Fruit fly (Drosophila melanogaster) whole organism, prepupa: ENCODE results near the gene CG6083.
A peak's percentile ranks its signal among the peaks of the same experiment; 100 is the strongest.

Source experiments
- Blimp-1 ChIP-seq: fragments of 200-800 bp; sonication (Bioruptor generic); optimal IDR thresholded peaks from 3 replicates; lab custom pipeline; 2017; ENCODE audit warnings: missing biosample characterization, missing genetic modification characterization, mild to moderate bottlenecking, moderate library complexity, missing genetic modification reagents
- CG10631 ChIP-seq: fragments of 200-800 bp; sonication (Bioruptor generic); optimal IDR thresholded peaks from 2 replicates; lab custom pipeline; 2016; ENCODE audit warnings: missing biosample characterization, missing genetic modification characterization
- CG10669 ChIP-seq: fragments of 200-800 bp; sonication (Bioruptor generic); optimal IDR thresholded peaks from 3 replicates; lab custom pipeline; 2018; ENCODE audit warnings: missing biosample characterization, mild to moderate bottlenecking, missing genetic modification characterization, moderate library complexity
- CG11294 ChIP-seq: fragments of 200-800 bp; sonication (Bioruptor generic); IDR thresholded peaks from 2 replicates; pipeline ENCODE4 v1.3.6; 2022; ENCODE audit warnings: missing biosample characterization, missing genetic modification characterization
- CG11902 ChIP-seq: fragments of 200-800 bp; sonication (Bioruptor generic); optimal IDR thresholded peaks from 3 replicates; lab custom pipeline; 2016; ENCODE audit warnings: missing biosample characterization, missing genetic modification characterization
- CG15336 ChIP-seq: fragments of 200-800 bp; sonication (Bioruptor generic); IDR thresholded peaks from 2 replicates; pipeline ENCODE4 v1.3.6; 2022; ENCODE audit warnings: missing biosample characterization, missing genetic modification characterization
- CG1621 ChIP-seq: fragments of 200-800 bp; sonication (Bioruptor generic); optimal IDR thresholded peaks from 3 replicates; lab custom pipeline; 2018; ENCODE audit warnings: missing biosample characterization, mild to moderate bottlenecking, missing genetic modification characterization
- CG16779 ChIP-seq: fragments of 200-800 bp; sonication (Bioruptor generic); optimal IDR thresholded peaks from 3 replicates; lab custom pipeline; 2017; ENCODE audit warnings: missing biosample characterization, mild to moderate bottlenecking, missing genetic modification characterization
- CG3032 ChIP-seq: fragments of 200-800 bp; optimal IDR thresholded peaks from 2 replicates; lab custom pipeline; 2019; ENCODE audit warnings: missing biosample characterization, mild to moderate bottlenecking, missing genetic modification characterization, moderate library complexity
- CG31627 ChIP-seq: fragments of 200-800 bp; sonication (Bioruptor generic); optimal IDR thresholded peaks from 3 replicates; lab custom pipeline; 2016; ENCODE audit warnings: missing biosample characterization, missing genetic modification characterization
- CG3919 ChIP-seq: fragments of 200-800 bp; sonication (Bioruptor generic); optimal IDR thresholded peaks from 3 replicates; lab custom pipeline; 2016; ENCODE audit warnings: missing biosample characterization, missing genetic modification characterization
- CG6163 ChIP-seq: fragments of 200-800 bp; sonication (Bioruptor generic); IDR thresholded peaks from 3 replicates; pipeline ENCODE4 v1.3.6; 2022; ENCODE audit warnings: missing biosample characterization, missing genetic modification characterization
- CG6792 ChIP-seq: fragments of 200-800 bp; sonication (Bioruptor generic); optimal IDR thresholded peaks from 3 replicates; lab custom pipeline; 2016; ENCODE audit warnings: missing biosample characterization, missing genetic modification characterization
- CG6808 ChIP-seq: fragments of 200-800 bp; sonication (Bioruptor generic); optimal IDR thresholded peaks from 3 replicates; lab custom pipeline; 2017; ENCODE audit warnings: missing biosample characterization, missing genetic modification characterization, mild to moderate bottlenecking, moderate library complexity, missing genetic modification reagents
- CG6854 ChIP-seq: fragments of 200-800 bp; sonication (Bioruptor generic); optimal IDR thresholded peaks from 2 replicates; lab custom pipeline; 2017; ENCODE audit warnings: missing biosample characterization, mild to moderate bottlenecking, missing genetic modification characterization
- CG7368 ChIP-seq: fragments of 200-800 bp; sonication (Bioruptor generic); optimal IDR thresholded peaks from 3 replicates; lab custom pipeline; 2016; ENCODE audit warnings: missing biosample characterization, missing genetic modification characterization
- CG8119 ChIP-seq: fragments of 200-800 bp; sonication (Bioruptor generic); IDR thresholded peaks from 3 replicates; pipeline ENCODE4 v1.3.6; 2022; ENCODE audit warnings: missing biosample characterization, missing genetic modification characterization
- CG8632 ChIP-seq: fragments of 200-800 bp; sonication (Bioruptor generic); optimal IDR thresholded peaks from 3 replicates; lab custom pipeline; 2016; ENCODE audit warnings: missing biosample characterization, missing genetic modification characterization
- CG9139 ChIP-seq: fragments of 200-800 bp; sonication (Bioruptor generic); optimal IDR thresholded peaks from 3 replicates; lab custom pipeline; 2017; ENCODE audit warnings: missing biosample characterization, mild to moderate bottlenecking, missing genetic modification characterization
- Eip78C ChIP-seq: fragments of 200-800 bp; sonication (Bioruptor generic); peaks from one replicate; lab custom pipeline; 2016; ENCODE audit warnings: missing biosample characterization, missing genetic modification characterization
- Eip93F ChIP-seq: fragments of 200-800 bp; sonication (Bioruptor generic); optimal IDR thresholded peaks from 2 replicates; lab custom pipeline; 2016; ENCODE audit warnings: missing biosample characterization, mild to moderate bottlenecking, missing genetic modification characterization
- Ets21C ChIP-seq: fragments of 200-800 bp; sonication (Bioruptor generic); optimal IDR thresholded peaks from 3 replicates; lab custom pipeline; 2016; ENCODE audit warnings: missing biosample characterization, missing genetic modification characterization
- Ets96B ChIP-seq: fragments of 200-800 bp; optimal IDR thresholded peaks from 2 replicates; lab custom pipeline; 2019; ENCODE audit warnings: missing biosample characterization, mild to moderate bottlenecking, missing genetic modification characterization, moderate library complexity
- Gug ChIP-seq: fragments of 200-800 bp; sonication (Bioruptor generic); IDR thresholded peaks from 2 replicates; pipeline ENCODE4 v1.3.6; 2022; ENCODE audit warnings: missing biosample characterization, missing genetic modification characterization
- Hr38 ChIP-seq: sonication (Bioruptor generic); optimal IDR thresholded peaks from 2 replicates; lab custom pipeline; 2016; ENCODE audit warnings: missing biosample characterization, missing genetic modification characterization
- Hr39 ChIP-seq: fragments of 200-800 bp; sonication (Bioruptor generic); optimal IDR thresholded peaks from 2 replicates; lab custom pipeline; 2016; ENCODE audit warnings: missing biosample characterization, missing genetic modification characterization
- Hr4 ChIP-seq: fragments of 200-800 bp; sonication (Bioruptor generic); optimal IDR thresholded peaks from 3 replicates; lab custom pipeline; 2016; ENCODE audit warnings: missing biosample characterization, missing genetic modification characterization
- Lpt ChIP-seq: fragments of 200-800 bp; sonication (Bioruptor generic); optimal IDR thresholded peaks from 3 replicates; lab custom pipeline; 2016; ENCODE audit warnings: missing biosample characterization, missing genetic modification characterization
- Met ChIP-seq: fragments of 200-800 bp; sonication (Bioruptor generic); optimal IDR thresholded peaks from 3 replicates; lab custom pipeline; 2016; ENCODE audit warnings: missing biosample characterization, missing genetic modification characterization
- OdsH ChIP-seq: fragments of 200-800 bp; sonication (Bioruptor generic); optimal IDR thresholded peaks from 3 replicates; lab custom pipeline; 2016; ENCODE audit warnings: missing biosample characterization, missing genetic modification characterization
- Sox102F ChIP-seq: fragments of 200-800 bp; sonication (Bioruptor generic); optimal IDR thresholded peaks from 2 replicates; lab custom pipeline; 2016; ENCODE audit warnings: missing biosample characterization, mild to moderate bottlenecking, missing genetic modification characterization
- Sox15 ChIP-seq: fragments of 200-800 bp; sonication (Bioruptor generic); optimal IDR thresholded peaks from 3 replicates; lab custom pipeline; 2016; ENCODE audit warnings: missing biosample characterization, missing genetic modification characterization
- achi ChIP-seq: fragments of 200-800 bp; sonication (Bioruptor generic); optimal IDR thresholded peaks from 3 replicates; lab custom pipeline; 2016; ENCODE audit warnings: missing biosample characterization, missing genetic modification characterization
- acj6 ChIP-seq: fragments of 200-800 bp; sonication (Bioruptor generic); optimal IDR thresholded peaks from 3 replicates; lab custom pipeline; 2016; ENCODE audit warnings: missing biosample characterization, missing genetic modification characterization
- dac ChIP-seq: fragments of 200-800 bp; sonication (Bioruptor generic); optimal IDR thresholded peaks from 2 replicates; lab custom pipeline; 2017; ENCODE audit warnings: missing biosample characterization, mild to moderate bottlenecking, missing genetic modification characterization
- eg ChIP-seq: fragments of 200-800 bp; sonication (Bioruptor generic); IDR thresholded peaks from 3 replicates; pipeline ENCODE4 v1.3.6; 2022; ENCODE audit warnings: missing biosample characterization, missing genetic modification characterization
- esn ChIP-seq: fragments of 200-800 bp; sonication (Bioruptor generic); optimal IDR thresholded peaks from 2 replicates; lab custom pipeline; 2016; ENCODE audit warnings: missing biosample characterization, mild to moderate bottlenecking, missing genetic modification characterization, moderate library complexity
- fd59A ChIP-seq: fragments of 200-800 bp; sonication (Bioruptor generic); optimal IDR thresholded peaks from 2 replicates; lab custom pipeline; 2017; ENCODE audit warnings: missing biosample characterization, mild to moderate bottlenecking, missing genetic modification characterization, missing genetic modification reagents
- fkh ChIP-seq: fragments of 200-800 bp; sonication (Bioruptor generic); optimal IDR thresholded peaks from 3 replicates; lab custom pipeline; 2017; ENCODE audit warnings: missing biosample characterization, mild to moderate bottlenecking, missing genetic modification characterization, moderate library complexity
- lz ChIP-seq: fragments of 200-800 bp; sonication (Bioruptor generic); optimal IDR thresholded peaks from 3 replicates; lab custom pipeline; 2016; ENCODE audit warnings: missing biosample characterization, missing genetic modification characterization
- ss ChIP-seq, 2 experiments: fragments of 200-800 bp; sonication (Bioruptor generic); optimal IDR thresholded peaks; 2 replicates in 1 of 2; 3 replicates in 1 of 2; lab custom pipeline; 2017 to 2018; ENCODE audit warnings: mild to moderate bottlenecking in 2 of 2, missing biosample characterization in 2 of 2, missing genetic modification characterization in 2 of 2, moderate library complexity in 1 of 2
- svp ChIP-seq: fragments of 200-800 bp; sonication (Bioruptor generic); peaks from one replicate; lab custom pipeline; 2016; ENCODE audit warnings: missing biosample characterization, missing genetic modification characterization
- topi ChIP-seq: fragments of 200-800 bp; sonication (Bioruptor generic); optimal IDR thresholded peaks from 3 replicates; lab custom pipeline; 2016; ENCODE audit warnings: missing biosample characterization, missing genetic modification characterization
- vri ChIP-seq: fragments of 200-800 bp; sonication (Bioruptor generic); optimal IDR thresholded peaks from 3 replicates; lab custom pipeline; 2016; ENCODE audit warnings: missing biosample characterization, mild to moderate bottlenecking, missing genetic modification characterization

The CG6083 gene

dm6 chr3L:11602040-11602439 is 23.9 kb downstream of the CG6083 start:
- TF ChIP-seq CG7368: peak; percentile 72
- TF ChIP-seq Eip93F (GFP tag; lab: Kevin White, UChicago): no peak
- TF ChIP-seq dac (GFP tag; lab: Kevin White, UChicago): no peak
- TF ChIP-seq, all 60 proteins: peak for 1

DNA sequence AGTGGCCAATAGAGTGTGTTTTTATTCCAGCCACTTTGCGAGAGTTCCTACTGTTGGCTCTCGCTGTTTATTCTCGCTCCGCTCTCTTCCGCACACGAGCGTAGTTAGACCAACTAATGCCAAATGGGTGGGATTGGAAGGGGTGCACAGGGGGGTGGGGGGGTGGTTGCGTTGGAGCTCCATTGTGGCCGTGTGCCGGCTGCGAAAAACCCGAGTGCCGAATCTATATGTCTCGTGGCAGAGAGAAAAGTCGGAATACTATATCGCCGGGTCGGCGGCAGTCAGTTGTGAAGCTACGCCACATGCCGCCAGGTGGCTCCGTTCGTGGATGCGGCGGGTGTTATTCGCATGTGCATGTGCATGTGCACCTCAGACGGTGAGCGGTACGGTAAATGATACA is 24.8 kb downstream of the CG6083 start:
- 0 out of 3 replicates have a peak, but pooled peaks have one; percentile 28 for TF ChIP-seq eg (GFP tag; lab: Robert Waterston, UW)
- TF ChIP-seq CG6163 (GFP tag; lab: Robert Waterston, UW): 0 out of 3 replicates have a peak, but pooled peaks have one; percentile 27
- TF ChIP-seq Sox102F (GFP tag; lab: Kevin White, UChicago): no peak
- peak; percentile 50 for TF ChIP-seq CG7368
- TF ChIP-seq, all 60 proteins: peak for 3

- no peak for TF ChIP-seq Lpt
- no peak for TF ChIP-seq achi (GFP tag; lab: Kevin White, UChicago)
- TF ChIP-seq Gug: no peak
- no peak for TF ChIP-seq esn (GFP tag; lab: Kevin White, UChicago)
- no peak for TF ChIP-seq CG7368
- TF ChIP-seq CG8632: no peak
- no peak for TF ChIP-seq CG9139 (GFP tag; lab: Kevin White, UChicago)
- TF ChIP-seq CG31627 (GFP tag; lab: Kevin White, UChicago): no peak
Measured at dm6 chr3L:11599965-11600420, 25.9 kb downstream of the CG6083 start, which contains the start of the genes CG14137 and CG46394. CG14137 (minus strand) TSS chr3L:11600065. CG46394 (plus strand) TSS chr3L:11600370.

- TF ChIP-seq Sox102F (GFP tag; lab: Kevin White, UChicago) (no peak), CG6854 (no peak), CG3919 (no peak), CG11294 (GFP tag; lab: Robert Waterston, UW) (0 out of 2 replicates have a peak, but pooled peaks have one; percentile 7), lz (GFP tag; lab: Kevin White, UChicago) (no peak), CG16779 (tag; lab: Kevin White, UChicago) (no peak), CG11902 (GFP tag; lab: Kevin White, UChicago) (no peak), CG7368 (peak; percentile 63), CG6792 (GFP tag; lab: Kevin White, UChicago) (peak; percentile 12), CG10669 (no peak), CG6808 (GFP tag; lab: Kevin White, UChicago) (peak; percentile 32), esn (GFP tag; lab: Kevin White, UChicago) (peak; percentile 6), vri (GFP tag; lab: Kevin White, UChicago) (no peak), Blimp-1 (no peak), Gug (no peak), CG8119 (GFP tag; lab: Robert Waterston, UW) (peak; percentile 61), Hr38 (GFP tag; lab: Kevin White, UChicago) (no peak), Eip93F (GFP tag; lab: Kevin White, UChicago) (no peak), Hr4 (GFP tag; lab: Kevin White, UChicago) (peak; percentile 5), Lpt (no peak), acj6 (GFP tag; lab: Kevin White, UChicago) (peak; percentile 40), CG3032 (tag; lab: Kevin White, UChicago) (peak; percentile 59), fd59A (GFP tag; lab: Kevin White, UChicago) (no peak), Hr39 (GFP tag; lab: Kevin White, UChicago) (no peak), eg (GFP tag; lab: Robert Waterston, UW) (0 out of 3 replicates have a peak, but pooled peaks have one; percentile 19), Ets96B (tag; lab: Kevin White, UChicago) (peak; percentile 54), Sox15 (GFP tag; lab: Kevin White, UChicago) (no peak), OdsH (peak; percentile 33), Eip78C (GFP tag; lab: Kevin White, UChicago) (no peak), dac (GFP tag; lab: Kevin White, UChicago) (no peak), CG1621 (tag; lab: Kevin White, UChicago) (no peak), CG9139 (GFP tag; lab: Kevin White, UChicago) (no peak), svp (GFP tag; lab: Kevin White, UChicago) (no peak), fkh (GFP tag; lab: Kevin White, UChicago) (no peak), Met (GFP tag; lab: Kevin White, UChicago) (no peak), CG10631 (GFP tag; lab: Kevin White, UChicago) (peak; percentile 37), CG15336 (peak; percentile 42), Ets21C (no peak), topi (no peak), ss (GFP tag; optimal IDR thresholded peaks at IDR 0.05; lab: Kevin White, UChicago) (peak in 1 of 2 experiments; percentile 42), achi (GFP tag; lab: Kevin White, UChicago) (peak; percentile 44)
Measured at dm6 chr3L:11599255-11599654, 26.7 kb downstream of the CG6083 start.
